Worm (Caenorhabditis elegans) whole organism, L1 larva: Measurements from ENCODE around the gene C47E12.2.

Source experiments
- ceh-88 ChIP-seq: fragments of 200-800 bp; sonication (Bioruptor generic); IDR thresholded peaks from 2 replicates; pipeline ENCODE4 v1.3.6; 2022; ENCODE audit warnings: missing genetic modification characterization, missing compliant biosample characterization
- ces-1 ChIP-seq: fragments of 150-350 bp; optimal IDR thresholded peaks from 2 replicates; lab custom pipeline; 2014; ENCODE audit warnings: missing biosample characterization, missing genetic modification reagents, missing genetic modification characterization
- lin-13 ChIP-seq: fragments of 150-350 bp; optimal IDR thresholded peaks from 2 replicates; lab custom pipeline; 2014; ENCODE audit warnings: missing biosample characterization, missing genetic modification reagents, missing genetic modification characterization
- mdl-1 ChIP-seq, 2 experiments: fragments of 150-350 bp; optimal IDR thresholded peaks; 2 replicates each; lab custom pipeline; 2014 to 2017; ENCODE audit warnings: missing biosample characterization in 2 of 2, missing genetic modification characterization in 2 of 2, inconsistent platforms in 1 of 2
- pqm-1 ChIP-seq: sonication (generic microtip); optimal IDR thresholded peaks from 3 replicates; lab custom pipeline; 2017; ENCODE audit warnings: missing biosample characterization, missing genetic modification characterization
- skn-1 ChIP-seq: fragments of 150-350 bp; optimal IDR thresholded peaks from 2 replicates; lab custom pipeline; 2014; ENCODE audit warnings: missing biosample characterization, missing genetic modification characterization
- snpc-4 ChIP-seq: fragments of 150-350 bp; optimal IDR thresholded peaks from 2 replicates; lab custom pipeline; 2014; ENCODE audit warnings: missing biosample characterization, missing genetic modification characterization
- tbx-2 ChIP-seq: sonication (generic microtip); optimal IDR thresholded peaks from 2 replicates; lab custom pipeline; 2016; ENCODE audit warnings: missing genetic modification characterization, missing compliant biosample characterization
- unc-86 ChIP-seq: sonication (generic microtip); optimal IDR thresholded peaks from 2 replicates; lab custom pipeline; 2016; ENCODE audit warnings: missing genetic modification characterization, missing compliant biosample characterization

DNA sequence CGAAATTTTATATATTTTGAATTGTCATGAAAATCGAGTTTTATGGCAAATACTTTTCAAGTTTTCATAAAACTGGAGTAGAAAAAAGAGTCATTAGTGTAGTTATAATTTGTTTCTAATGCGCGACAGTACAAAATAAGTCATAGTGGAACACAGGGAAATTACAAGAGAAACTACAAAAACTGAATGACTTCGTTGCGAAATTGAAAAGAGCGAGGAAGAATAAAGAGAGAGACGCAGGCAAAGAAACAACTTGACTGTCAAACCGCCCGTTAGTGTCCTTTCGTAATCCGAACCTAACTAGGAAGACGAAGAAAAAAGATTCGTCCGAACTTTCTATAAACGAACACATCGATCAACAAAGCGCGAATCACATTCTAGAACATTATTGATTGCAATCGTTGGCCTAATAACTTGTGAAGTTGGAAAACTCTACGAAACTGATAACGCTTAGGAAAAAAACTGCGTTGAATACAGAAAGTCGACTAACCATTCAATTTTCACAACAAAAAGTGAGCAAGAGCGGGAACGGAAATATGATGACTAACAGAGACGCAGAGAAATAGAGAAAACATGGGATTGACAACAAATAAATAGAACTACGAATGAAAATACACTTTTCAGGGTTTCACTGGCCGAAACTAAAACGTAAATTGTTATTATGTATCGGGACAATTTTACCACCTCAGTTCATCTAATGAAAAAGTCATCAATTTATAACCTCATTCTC, 9.7 kb downstream of the C47E12.2 start:
- TF ChIP-seq tbx-2 (tag; lab: Kevin White, UChicago): no peak
- no peak for TF ChIP-seq unc-86 (tag; lab: Kevin White, UChicago)
- TF ChIP-seq ces-1 (GFP tag; lab: Kevin White, UChicago): no peak
- TF ChIP-seq ceh-88: no peak
- TF ChIP-seq mdl-1 (tag; optimal IDR thresholded peaks at IDR 0.05; lab: Kevin White, UChicago): no peak
- no peak for TF ChIP-seq snpc-4 (tag; lab: Kevin White, UChicago)
- TF ChIP-seq lin-13 (GFP tag; lab: Kevin White, UChicago): no peak
- TF ChIP-seq skn-1: peak; percentile 33
- TF ChIP-seq pqm-1 (tag; lab: Kevin White, UChicago): no peak
